Fruit fly (Drosophila melanogaster) whole organism, embryonic: Measurements from ENCODE around the gene CG17764.

ENCODE experiments used
- B-H2 ChIP-seq: fragments of 200-800 bp; sonication (Bioruptor generic); optimal IDR thresholded peaks from 2 replicates; lab custom pipeline; 2018; ENCODE audit warnings: missing biosample characterization, mild to moderate bottlenecking, missing genetic modification characterization
- Bgb ChIP-seq: fragments of 200-800 bp; sonication (Bioruptor generic); IDR thresholded peaks from 2 replicates; pipeline ENCODE4 v1.3.6; 2022; ENCODE audit warnings: missing biosample characterization, missing genetic modification characterization; ENCODE audit not compliant: partially characterized antibody
- CG10147 ChIP-seq: fragments of 200-800 bp; sonication (Bioruptor generic); optimal IDR thresholded peaks from 2 replicates; lab custom pipeline; 2019; ENCODE audit warnings: missing biosample characterization, mild to moderate bottlenecking, missing genetic modification characterization, moderate library complexity
- CG11085 ChIP-seq: fragments of 200-800 bp; sonication (Bioruptor generic); IDR thresholded peaks from 2 replicates; pipeline ENCODE4 v1.3.6; 2022; ENCODE audit warnings: missing biosample characterization, missing genetic modification characterization
- CG11456 ChIP-seq: fragments of 200-800 bp; sonication (Bioruptor generic); IDR thresholded peaks from 3 replicates; pipeline ENCODE4 v1.3.6; 2022; ENCODE audit warnings: missing biosample characterization, missing genetic modification characterization
- CG12391 ChIP-seq: fragments of 200-800 bp; sonication (Bioruptor generic); optimal IDR thresholded peaks from 3 replicates; lab custom pipeline; 2018; ENCODE audit warnings: missing biosample characterization, mild to moderate bottlenecking, missing genetic modification characterization, moderate library complexity
- CG12744 ChIP-seq: fragments of 200-800 bp; sonication (Bioruptor generic); optimal IDR thresholded peaks from 2 replicates; lab custom pipeline; 2016; ENCODE audit warnings: missing biosample characterization, missing genetic modification characterization
- CG15601 ChIP-seq: fragments of 200-800 bp; sonication (Bioruptor generic); optimal IDR thresholded peaks from 3 replicates; lab custom pipeline; 2019; ENCODE audit warnings: missing biosample characterization, mild to moderate bottlenecking, missing genetic modification characterization, moderate library complexity
- CG18599 ChIP-seq: fragments of 200-800 bp; sonication (Bioruptor generic); optimal IDR thresholded peaks from 3 replicates; lab custom pipeline; 2017; ENCODE audit warnings: missing biosample characterization, missing genetic modification characterization, mild to moderate bottlenecking, moderate library complexity, missing genetic modification reagents
- CG2712 ChIP-seq: fragments of 200-800 bp; optimal IDR thresholded peaks from 3 replicates; lab custom pipeline; 2019; ENCODE audit warnings: missing biosample characterization, mild to moderate bottlenecking, missing genetic modification characterization, moderate library complexity
- CG30403 ChIP-seq: fragments of 200-800 bp; sonication (Bioruptor generic); optimal IDR thresholded peaks from 3 replicates; lab custom pipeline; 2016; ENCODE audit warnings: missing biosample characterization, missing genetic modification characterization
- CG3838 ChIP-seq: fragments of 200-800 bp; sonication (Bioruptor generic); optimal IDR thresholded peaks from 3 replicates; lab custom pipeline; 2016; ENCODE audit warnings: missing biosample characterization, missing genetic modification characterization
- CG4328 ChIP-seq: fragments of 200-800 bp; sonication (Bioruptor generic); optimal IDR thresholded peaks from 3 replicates; lab custom pipeline; 2017; ENCODE audit warnings: missing biosample characterization, missing genetic modification reagents, missing genetic modification characterization
- CG43689 ChIP-seq: fragments of 200-800 bp; sonication (Bioruptor generic); IDR thresholded peaks from 2 replicates; pipeline ENCODE4 v1.3.6; 2022; ENCODE audit warnings: missing biosample characterization, missing genetic modification characterization
- CG6791 ChIP-seq: fragments of 200-800 bp; sonication (Bioruptor generic); IDR thresholded peaks from 3 replicates; pipeline ENCODE4 v1.3.6; 2022; ENCODE audit warnings: missing biosample characterization, missing genetic modification characterization; ENCODE audit not compliant: partially characterized antibody
- CG7271 ChIP-seq: fragments of 200-800 bp; sonication (Bioruptor generic); optimal IDR thresholded peaks from 2 replicates; lab custom pipeline; 2018; ENCODE audit warnings: missing biosample characterization, mild to moderate bottlenecking, missing genetic modification characterization, moderate library complexity
- CG8290 ChIP-seq, 3 experiments: fragments of 200-800 bp; sonication (Bioruptor generic); optimal IDR thresholded peaks; 2 replicates each; lab custom pipeline; 2016 to 2019; ENCODE audit warnings: missing biosample characterization in 3 of 3, missing genetic modification characterization in 3 of 3, mild to moderate bottlenecking in 2 of 3, moderate library complexity in 1 of 3
- CG8388 ChIP-seq: fragments of 200-800 bp; sonication (Bioruptor generic); optimal IDR thresholded peaks from 2 replicates; lab custom pipeline; 2019; ENCODE audit warnings: missing biosample characterization, mild to moderate bottlenecking, missing genetic modification characterization, moderate library complexity
- CG9215 ChIP-seq: fragments of 200-800 bp; sonication (Bioruptor generic); IDR thresholded peaks from 2 replicates; pipeline ENCODE4 v1.3.6; 2022; ENCODE audit warnings: missing biosample characterization, missing genetic modification characterization
- CG9876 ChIP-seq: fragments of 200-800 bp; sonication (Bioruptor generic); optimal IDR thresholded peaks from 2 replicates; lab custom pipeline; 2016; ENCODE audit warnings: missing biosample characterization, missing genetic modification characterization
- CkIIα-i1 ChIP-seq: fragments of 200-800 bp; sonication (Bioruptor generic); IDR thresholded peaks from 2 replicates; pipeline ENCODE4 v1.3.6; 2022; ENCODE audit warnings: missing biosample characterization, missing genetic modification characterization
- CrebB ChIP-seq: fragments of 200-800 bp; sonication (Bioruptor generic); optimal IDR thresholded peaks from 3 replicates; lab custom pipeline; 2018; ENCODE audit warnings: missing biosample characterization, mild to moderate bottlenecking, missing genetic modification characterization
- Dbx ChIP-seq: fragments of 200-800 bp; sonication (Bioruptor generic); IDR thresholded peaks from 3 replicates; pipeline ENCODE4 v1.3.6; 2022; ENCODE audit warnings: missing biosample characterization, missing genetic modification characterization
- Doc2 ChIP-seq: fragments of 200-800 bp; sonication (Bioruptor generic); IDR thresholded peaks from 2 replicates; pipeline ENCODE4 v1.3.6; 2022; ENCODE audit warnings: missing biosample characterization, missing genetic modification characterization
- ERR ChIP-seq: fragments of 200-800 bp; sonication (Bioruptor generic); optimal IDR thresholded peaks from 2 replicates; lab custom pipeline; 2016; ENCODE audit warnings: missing biosample characterization, missing genetic modification characterization
- Fer3 ChIP-seq: fragments of 200-800 bp; sonication (Bioruptor generic); optimal IDR thresholded peaks from 2 replicates; lab custom pipeline; 2018; ENCODE audit warnings: missing biosample characterization, mild to moderate bottlenecking, missing genetic modification characterization, moderate library complexity
- H15 ChIP-seq: fragments of 200-800 bp; sonication (Bioruptor generic); IDR thresholded peaks from 3 replicates; pipeline ENCODE4 v1.3.6; 2022; ENCODE audit warnings: missing biosample characterization, missing genetic modification characterization
- Max ChIP-seq: fragments of 200-800 bp; sonication (Bioruptor generic); optimal IDR thresholded peaks from 2 replicates; lab custom pipeline; 2016; ENCODE audit warnings: missing biosample characterization, mild to moderate bottlenecking, missing genetic modification characterization
- Poxn ChIP-seq: fragments of 200-800 bp; sonication (Bioruptor generic); IDR thresholded peaks from 2 replicates; pipeline ENCODE4 v1.3.6; 2022; ENCODE audit warnings: missing biosample characterization, missing genetic modification characterization
- Rx ChIP-seq: fragments of 200-800 bp; sonication (Bioruptor generic); IDR thresholded peaks from 2 replicates; pipeline ENCODE4 v1.3.6; 2022; ENCODE audit warnings: missing biosample characterization, missing genetic modification characterization
- aop ChIP-seq: fragments of 200-800 bp; sonication (Bioruptor generic); IDR thresholded peaks from 2 replicates; pipeline ENCODE4 v1.3.6; 2022; ENCODE audit warnings: missing biosample characterization, missing genetic modification characterization
- ato ChIP-seq: fragments of 200-800 bp; sonication (Bioruptor generic); IDR thresholded peaks from 2 replicates; pipeline ENCODE4 v1.3.6; 2022; ENCODE audit warnings: missing biosample characterization, missing genetic modification characterization; ENCODE audit not compliant: partially characterized antibody
- bab2 ChIP-seq: fragments of 200-800 bp; sonication (Bioruptor generic); optimal IDR thresholded peaks from 2 replicates; lab custom pipeline; 2016; ENCODE audit warnings: missing biosample characterization, missing genetic modification characterization
- bigmax ChIP-seq: fragments of 200-800 bp; sonication (Bioruptor generic); optimal IDR thresholded peaks from 2 replicates; lab custom pipeline; 2018; ENCODE audit warnings: missing biosample characterization, mild to moderate bottlenecking, missing genetic modification characterization
- chinmo ChIP-seq: fragments of 200-800 bp; sonication (Bioruptor generic); IDR thresholded peaks from 4 replicates; pipeline ENCODE4 v1.3.6; 2022; ENCODE audit warnings: missing biosample characterization, missing genetic modification characterization; ENCODE audit not compliant: partially characterized antibody
- crol ChIP-seq: fragments of 200-800 bp; sonication (Bioruptor generic); IDR thresholded peaks from 2 replicates; pipeline ENCODE4 v1.3.6; 2022; ENCODE audit warnings: missing biosample characterization, missing genetic modification characterization
- dysf ChIP-seq: fragments of 200-800 bp; sonication (Bioruptor generic); IDR thresholded peaks from 3 replicates; pipeline ENCODE4 v1.3.6; 2022; ENCODE audit warnings: missing biosample characterization, missing genetic modification characterization
- exex ChIP-seq: fragments of 200-800 bp; sonication (Bioruptor generic); optimal IDR thresholded peaks from 4 replicates; lab custom pipeline; 2018; ENCODE audit warnings: missing biosample characterization, mild to moderate bottlenecking, missing genetic modification characterization, moderate library complexity
- ham ChIP-seq: fragments of 200-800 bp; sonication (Bioruptor generic); IDR thresholded peaks from 2 replicates; pipeline ENCODE4 v1.3.6; 2022; ENCODE audit warnings: missing biosample characterization, missing genetic modification characterization
- ind ChIP-seq: fragments of 200-800 bp; sonication (Bioruptor generic); optimal IDR thresholded peaks from 3 replicates; lab custom pipeline; 2016; ENCODE audit warnings: missing biosample characterization, missing genetic modification characterization
- insv ChIP-seq, 2 experiments: fragments of 200-800 bp; sonication (Bioruptor generic); optimal IDR thresholded peaks; 3 replicates each; lab custom pipeline; 2016 to 2018; ENCODE audit warnings: missing biosample characterization in 2 of 2, missing genetic modification characterization in 2 of 2
- kni ChIP-seq: fragments of 200-800 bp; sonication (Bioruptor generic); optimal IDR thresholded peaks from 3 replicates; lab custom pipeline; 2017; ENCODE audit warnings: mild to moderate bottlenecking, missing biosample characterization, missing genetic modification reagents, missing genetic modification characterization
- lbe ChIP-seq: fragments of 200-800 bp; sonication (Bioruptor generic); optimal IDR thresholded peaks from 2 replicates; lab custom pipeline; 2016; ENCODE audit warnings: missing biosample characterization, mild to moderate bottlenecking, missing genetic modification characterization
- lilli ChIP-seq: fragments of 200-800 bp; sonication (Bioruptor generic); optimal IDR thresholded peaks from 3 replicates; lab custom pipeline; 2016; ENCODE audit warnings: missing biosample characterization, missing genetic modification characterization
- lola ChIP-seq, 3 experiments: fragments of >200 bp in 2 of 3; fragments of 200-800 bp in 1 of 3; sonication (Bioruptor generic) in 1 of 3; optimal IDR thresholded peaks; 2 replicates each; lab custom pipeline; 2017 to 2019; ENCODE audit warnings: missing biosample characterization in 3 of 3, missing genetic modification characterization in 3 of 3, mild to moderate bottlenecking in 1 of 3, moderate library complexity in 1 of 3
- pita ChIP-seq: fragments of 200-800 bp; sonication (Bioruptor generic); optimal IDR thresholded peaks from 2 replicates; lab custom pipeline; 2017; ENCODE audit warnings: missing biosample characterization, mild to moderate bottlenecking, missing genetic modification characterization
- sna ChIP-seq: fragments of 200-800 bp; sonication (Bioruptor generic); IDR thresholded peaks from 2 replicates; pipeline ENCODE4 v1.3.6; 2022; ENCODE audit warnings: missing biosample characterization, missing genetic modification characterization; ENCODE audit not compliant: partially characterized antibody
- trh ChIP-seq: fragments of 200-800 bp; sonication (Bioruptor generic); optimal IDR thresholded peaks from 2 replicates; lab custom pipeline; 2016; ENCODE audit warnings: missing biosample characterization, missing genetic modification characterization
- z ChIP-seq: fragments of 200-800 bp; sonication (Bioruptor generic); IDR thresholded peaks from 3 replicates; pipeline ENCODE4 v1.3.6; 2022; ENCODE audit warnings: missing biosample characterization, missing genetic modification characterization

CG17764 gene

dm6 chrX:5349899-5350575, 42.8 kb upstream of the CG17764 start (continued):
- TF ChIP-seq chinmo (GFP tag; lab: Robert Waterston, UW) (no peak), CG7271 (no peak), Bgb (GFP tag; lab: Robert Waterston, UW) (no peak), aop (GFP tag; lab: Robert Waterston, UW) (no peak), kni (GFP tag; lab: Kevin White, UChicago) (no peak), CG2712 (tag; lab: Kevin White, UChicago) (no peak), Poxn (GFP tag; lab: Robert Waterston, UW) (no peak), ERR (GFP tag; lab: Kevin White, UChicago) (no peak), Fer3 (tag; lab: Kevin White, UChicago) (no peak), bigmax (GFP tag; lab: Kevin White, UChicago) (no peak), ham (no peak), pita (no peak), lola (GFP tag; optimal IDR thresholded peaks at IDR 0.05; lab: Kevin White, UChicago) (no peak), lbe (GFP tag; lab: Kevin White, UChicago) (no peak), CG4328 (no peak), trh (GFP tag; lab: Kevin White, UChicago) (no peak), sna (no peak), Dbx (GFP tag; lab: Robert Waterston, UW) (no peak), Rx (no peak), CG11085 (no peak), CG15601 (tag; lab: Kevin White, UChicago) (no peak), CG9876 (GFP tag; lab: Kevin White, UChicago) (no peak), CG18599 (peak; percentile 39), dysf (GFP tag; lab: Robert Waterston, UW) (peak; percentile 33; the same call in 1 of the 3 replicates), Max (no peak), CG10147 (GFP tag; lab: Kevin White, UChicago) (no peak), CG12744 (GFP tag; lab: Kevin White, UChicago) (no peak), CG3838 (GFP tag; lab: Kevin White, UChicago) (no peak), B-H2 (no peak), insv (GFP tag; optimal IDR thresholded peaks at IDR 0.05; lab: Kevin White, UChicago) (no peak), lilli (GFP tag; lab: Kevin White, UChicago) (no peak), ato (no peak), bab2 (GFP tag; lab: Kevin White, UChicago) (no peak), CG12391 (tag; lab: Kevin White, UChicago) (peak; percentile 21), CkIIα-i1 (no peak), CG43689 (GFP tag; lab: Robert Waterston, UW) (no peak), exex (tag; lab: Kevin White, UChicago) (no peak), crol (GFP tag; lab: Robert Waterston, UW) (peak; percentile 50; the same call in 1 of the 2 replicates), Doc2 (GFP tag; lab: Robert Waterston, UW) (no peak), H15 (GFP tag; lab: Robert Waterston, UW) (peak; percentile 42; the same call in 1 of the 3 replicates), ind (GFP tag; lab: Kevin White, UChicago) (no peak), CG9215 (GFP tag; lab: Robert Waterston, UW) (0 out of 2 replicates have a peak, but pooled peaks have one; percentile 15), CG11456 (GFP tag; lab: Robert Waterston, UW) (0 out of 3 replicates have a peak, but pooled peaks have one; percentile 46), CG8290 (GFP tag; optimal IDR thresholded peaks at IDR 0.05; lab: Kevin White, UChicago) (no peak), CG8290 (tag; optimal IDR thresholded peaks at IDR 0.05; lab: Kevin White, UChicago) (peak in 1 of 2 experiments; percentile 55), CG30403 (no peak), CG8388 (GFP tag; lab: Kevin White, UChicago) (no peak), CG6791 (GFP tag; lab: Robert Waterston, UW) (no peak), CrebB (tag; lab: Kevin White, UChicago) (no peak), z (no peak)
